Fruit fly (Drosophila melanogaster): ENCODE measurements around the gene CrebA.

Gene CrebA

dm6 chr3L:15588514-15589138, 53.4 kb downstream of the CrebA start, which contains the start of gene RhoGAP71E (continued):
- no peak for TF ChIP-seq dimm (GFP tag; IDR thresholded peaks at IDR 0.05)
- TF ChIP-seq MBD-R2 (GFP tag; IDR thresholded peaks at IDR 0.05): peak; percentile 44; the same call in 1 of the 2 replicates
- no peak for TF ChIP-seq hkb (optimal IDR thresholded peaks at IDR 0.05)
- TF ChIP-seq hkb (GFP tag; IDR thresholded peaks at IDR 0.05): peak; percentile 64
- no peak for TF ChIP-seq CG2199 (GFP tag; IDR thresholded peaks at IDR 0.05)
- TF ChIP-seq CG11560 (tag; IDR thresholded peaks at IDR 0.05): no peak
- no peak for TF ChIP-seq CG16813 (GFP tag; IDR thresholded peaks at IDR 0.05; ENCODE audit: partially characterized antibody)
- no peak for TF ChIP-seq zfh2 (GFP tag; optimal IDR thresholded peaks at IDR 0.05)
- no peak for TF ChIP-seq CG9609 (GFP tag; optimal IDR thresholded peaks at IDR 0.05)
- TF ChIP-seq odd (GFP tag; optimal IDR thresholded peaks at IDR 0.05): peak; percentile 48
- TF ChIP-seq chinmo (GFP tag; IDR thresholded peaks at IDR 0.05; ENCODE audit: partially characterized antibody): peak; percentile 64; the same call in 2 of the 4 replicates
- TF ChIP-seq lilli (GFP tag; optimal IDR thresholded peaks at IDR 0.05): peak; percentile 39
- peak; percentile 46 for TF ChIP-seq onecut (GFP tag; IDR thresholded peaks at IDR 0.05)
- TF ChIP-seq CG8388 (GFP tag; optimal IDR thresholded peaks at IDR 0.05): no peak
- TF ChIP-seq CG34422 (GFP tag; IDR thresholded peaks at IDR 0.05): no peak; the same call in 1 of the 3 replicates
- peak; percentile 9 for TF ChIP-seq BtbVII (GFP tag; optimal IDR thresholded peaks at IDR 0.05)
- TF ChIP-seq gt (GFP tag; IDR thresholded peaks at IDR 0.05): no peak
- TF ChIP-seq CG9727 (GFP tag; optimal IDR thresholded peaks at IDR 0.05): peak; percentile 37
- peak; percentile 62 for TF ChIP-seq Awh (GFP tag; IDR thresholded peaks at IDR 0.05)
- no peak for TF ChIP-seq danr (GFP tag; IDR thresholded peaks at IDR 0.05)
- no peak for TF ChIP-seq CG4282 (GFP tag; optimal IDR thresholded peaks at IDR 0.05)
- no peak for TF ChIP-seq slp2 (GFP tag; optimal IDR thresholded peaks at IDR 0.05)
- TF ChIP-seq CG12104 (GFP tag; optimal IDR thresholded peaks at IDR 0.05): peak; percentile 15
- no peak; the same call in 2 of the 3 replicates for TF ChIP-seq HLH4C (GFP tag; IDR thresholded peaks at IDR 0.05; ENCODE audit: partially characterized antibody)
- peak; percentile 46; the same call in 1 of the 2 replicates for TF ChIP-seq CG17328 (GFP tag; IDR thresholded peaks at IDR 0.05)
- TF ChIP-seq wek (GFP tag; optimal IDR thresholded peaks at IDR 0.05): peak; percentile 97
- peak; percentile 21 for TF ChIP-seq Nf-YB (GFP tag; optimal IDR thresholded peaks at IDR 0.05)
- no peak for TF ChIP-seq crol (GFP tag; IDR thresholded peaks at IDR 0.05)
- peak; percentile 60 for TF ChIP-seq CG13424 (tag; optimal IDR thresholded peaks at IDR 0.05)
- no peak for TF ChIP-seq CG4820 (GFP tag; optimal IDR thresholded peaks at IDR 0.05)
- TF ChIP-seq trh (GFP tag; optimal IDR thresholded peaks at IDR 0.05): no peak
- TF ChIP-seq maf-S (GFP tag; optimal IDR thresholded peaks at IDR 0.05): no peak
- 0 out of 3 replicates have a peak, but pooled peaks have one; percentile 50 for TF ChIP-seq Mrtf (GFP tag; IDR thresholded peaks at IDR 0.05)
- no peak for TF ChIP-seq hth (optimal IDR thresholded peaks at IDR 0.05)
- TF ChIP-seq Bdp1 (GFP tag; optimal IDR thresholded peaks at IDR 0.05): no peak
- no peak for TF ChIP-seq Aef1 (GFP tag; IDR thresholded peaks at IDR 0.05)
- no peak for TF ChIP-seq kay (GFP tag; optimal IDR thresholded peaks at IDR 0.05)
- no peak for TF ChIP-seq da (GFP tag; optimal IDR thresholded peaks at IDR 0.05)
- no peak for TF ChIP-seq fu2 (GFP tag; optimal IDR thresholded peaks at IDR 0.05)
- peak; percentile 79 for TF ChIP-seq CG32532 (GFP tag; IDR thresholded peaks at IDR 0.05)
- TF ChIP-seq gro (GFP tag; optimal IDR thresholded peaks at IDR 0.05): peak; percentile 22
- no peak for TF ChIP-seq CG10462 (GFP tag; optimal IDR thresholded peaks at IDR 0.05)
- no peak for TF ChIP-seq CG2889 (GFP tag; IDR thresholded peaks at IDR 0.05)
- no peak for TF ChIP-seq sim (GFP tag; IDR thresholded peaks at IDR 0.05)
- TF ChIP-seq CG13296 (GFP tag; optimal IDR thresholded peaks at IDR 0.05): peak; percentile 64
- no peak for TF ChIP-seq sna (GFP tag; IDR thresholded peaks at IDR 0.05; ENCODE audit: partially characterized antibody)
- TF ChIP-seq CG6813 (GFP tag; optimal IDR thresholded peaks at IDR 0.05): peak; percentile 32
- TF ChIP-seq ERR (GFP tag; optimal IDR thresholded peaks at IDR 0.05): peak; percentile 9
- TF ChIP-seq CG3281 (GFP tag; optimal IDR thresholded peaks at IDR 0.05): no peak
- TF ChIP-seq Gsc (GFP tag; IDR thresholded peaks at IDR 0.05): no peak
- no peak for TF ChIP-seq CG4854 (GFP tag; optimal IDR thresholded peaks at IDR 0.05)
- peak; percentile 47; the same call in 1 of the 2 replicates for TF ChIP-seq CG14014 (GFP tag; IDR thresholded peaks at IDR 0.05)

All from whole organism, embryonic.